Worm (Caenorhabditis elegans) whole organism, L4 larva: ENCODE measurements around the gene maph-1.3.

Experiments used
- F44E2.7 ChIP-seq: fragments of 200-800 bp; sonication (Bioruptor generic); IDR thresholded peaks from 2 replicates; pipeline ENCODE4 v2.1.2; 2022; ENCODE audit warnings: missing genetic modification characterization, missing compliant biosample characterization
- F49E8.2 ChIP-seq: sonication (generic microtip); optimal IDR thresholded peaks from 2 replicates; lab custom pipeline; 2016; ENCODE audit warnings: missing compliant biosample characterization, mild to moderate bottlenecking, missing genetic modification characterization, borderline replicate concordance
- R02D3.7 ChIP-seq: fragments of 150-350 bp; sonication (generic microtip); optimal IDR thresholded peaks from 3 replicates; lab custom pipeline; 2014; ENCODE audit warnings: missing biosample characterization, missing genetic modification characterization
- Y75B8A.6 ChIP-seq: fragments of 200-800 bp; sonication (Bioruptor generic); IDR thresholded peaks from 2 replicates; pipeline ENCODE4 v1.3.6; 2022; ENCODE audit warnings: missing genetic modification reagents, missing genetic modification characterization, missing compliant biosample characterization
- ZK546.5 ChIP-seq, 2 experiments: sonication (generic microtip); optimal IDR thresholded peaks; 2 replicates each; lab custom pipeline; 2017; ENCODE audit warnings: missing biosample characterization in 2 of 2, missing genetic modification characterization in 2 of 2
- aly-2 ChIP-seq: sonication (generic microtip); optimal IDR thresholded peaks from 2 replicates; lab custom pipeline; 2018; ENCODE audit warnings: missing biosample characterization, missing genetic modification characterization
- ama-1 ChIP-seq: fragments of 150-350 bp; optimal IDR thresholded peaks from 2 replicates; lab custom pipeline; 2014; ENCODE audit warnings: inconsistent platforms, mixed read lengths
- attf-4 ChIP-seq: sonication (generic microtip); optimal IDR thresholded peaks from 3 replicates; lab custom pipeline; 2017; ENCODE audit warnings: missing biosample characterization, missing genetic modification characterization
- ceh-20 ChIP-seq: fragments of 200-800 bp; sonication (Bioruptor generic); IDR thresholded peaks from 2 replicates; pipeline ENCODE4 v1.3.6; 2022; ENCODE audit warnings: missing genetic modification reagents, missing genetic modification characterization, missing compliant biosample characterization
- ceh-44 ChIP-seq: fragments of 200-800 bp; sonication (Bioruptor generic); IDR thresholded peaks from 2 replicates; pipeline ENCODE4 v1.3.6; 2022; ENCODE audit warnings: missing genetic modification reagents, missing genetic modification characterization, missing compliant biosample characterization
- ceh-62 ChIP-seq: sonication (generic microtip); optimal IDR thresholded peaks from 2 replicates; lab custom pipeline; 2017; ENCODE audit warnings: missing biosample characterization, missing genetic modification characterization
- ceh-82 ChIP-seq: sonication (generic microtip); optimal IDR thresholded peaks from 2 replicates; lab custom pipeline; 2017; ENCODE audit warnings: missing biosample characterization, missing genetic modification characterization
- ces-1 ChIP-seq: fragments of 150-350 bp; sonication (generic microtip); optimal IDR thresholded peaks from 4 replicates; lab custom pipeline; 2014; ENCODE audit warnings: missing biosample characterization, missing genetic modification reagents, missing genetic modification characterization
- ctbp-1 ChIP-seq: fragments of 200-800 bp; sonication (Bioruptor generic); IDR thresholded peaks from 2 replicates; pipeline ENCODE4 v1.3.6; 2022; ENCODE audit warnings: missing genetic modification reagents, missing genetic modification characterization, missing compliant biosample characterization
- daf-12 ChIP-seq: fragments of 150-350 bp; optimal IDR thresholded peaks from 2 replicates; lab custom pipeline; 2014; ENCODE audit warnings: missing biosample characterization, missing genetic modification reagents, missing genetic modification characterization
- daf-16 ChIP-seq, 3 experiments: sonication (generic microtip); optimal IDR thresholded peaks; 2 replicates each; lab custom pipeline; 2016 to 2017; ENCODE audit warnings: missing genetic modification characterization in 3 of 3, missing genetic modification reagents in 3 of 3, mild to moderate bottlenecking in 2 of 3, missing compliant biosample characterization in 2 of 3, missing biosample characterization in 1 of 3, moderate library complexity in 1 of 3
- dmd-9 ChIP-seq: fragments of 200-800 bp; sonication (Bioruptor generic); IDR thresholded peaks from 2 replicates; pipeline ENCODE4 v1.3.6; 2022; ENCODE audit warnings: missing genetic modification reagents, missing genetic modification characterization, missing compliant biosample characterization
- egl-27 ChIP-seq: sonication (generic microtip); optimal IDR thresholded peaks from 3 replicates; lab custom pipeline; 2017; ENCODE audit warnings: missing biosample characterization, missing genetic modification reagents, missing genetic modification characterization
- fkh-10 ChIP-seq: fragments of 150-350 bp; optimal IDR thresholded peaks from 2 replicates; lab custom pipeline; 2014; ENCODE audit warnings: missing biosample characterization, missing genetic modification reagents, missing genetic modification characterization
- gei-8 ChIP-seq: fragments of 200-800 bp; sonication (Bioruptor generic); optimal IDR thresholded peaks from 2 replicates; lab custom pipeline; 2018; ENCODE audit warnings: mild to moderate bottlenecking, missing genetic modification characterization, missing compliant biosample characterization
- hif-1 ChIP-seq, 2 experiments: sonication (generic microtip); optimal IDR thresholded peaks; 2 replicates each; lab custom pipeline; 2016 to 2017; ENCODE audit warnings: missing compliant biosample characterization in 2 of 2, missing genetic modification characterization in 2 of 2, missing genetic modification reagents in 2 of 2, missing genotype in 2 of 2, mild to moderate bottlenecking in 1 of 2
- hlh-11 ChIP-seq: fragments of 200-800 bp; sonication (Bioruptor generic); optimal IDR thresholded peaks from 2 replicates; lab custom pipeline; 2018; ENCODE audit warnings: mild to moderate bottlenecking, missing genetic modification characterization, missing compliant biosample characterization
- hlh-30 ChIP-seq: sonication (generic microtip); optimal IDR thresholded peaks from 2 replicates; lab custom pipeline; 2017; ENCODE audit warnings: antibody characterized with exemption, mild to moderate bottlenecking, missing genetic modification characterization, missing compliant biosample characterization; ENCODE audit not compliant: insufficient read depth
- hmg-1.1 ChIP-seq: fragments of 200-800 bp; sonication (Bioruptor generic); IDR thresholded peaks from 2 replicates; pipeline ENCODE4 v1.3.6; 2022; ENCODE audit warnings: missing genetic modification reagents, missing genetic modification characterization, missing compliant biosample characterization
- jun-1 ChIP-seq: fragments of 150-350 bp; optimal IDR thresholded peaks from 2 replicates; lab custom pipeline; 2014; ENCODE audit warnings: missing biosample characterization, missing genetic modification reagents, missing genetic modification characterization
- lin-13 ChIP-seq: fragments of 150-350 bp; optimal IDR thresholded peaks from 2 replicates; lab custom pipeline; 2014; ENCODE audit warnings: missing biosample characterization, missing genetic modification reagents, missing genetic modification characterization
- lin-15B ChIP-seq: fragments of 150-350 bp; sonication (generic microtip); optimal IDR thresholded peaks from 3 replicates; lab custom pipeline; 2014; ENCODE audit warnings: missing biosample characterization, missing genetic modification characterization
- lin-29 ChIP-seq: fragments of 200-800 bp; sonication (Bioruptor generic); IDR thresholded peaks from 2 replicates; pipeline ENCODE4 v1.3.6; 2022; ENCODE audit warnings: missing genetic modification reagents, missing genetic modification characterization, missing compliant biosample characterization
- lin-38 ChIP-seq: fragments of 200-800 bp; sonication (Bioruptor generic); IDR thresholded peaks from 2 replicates; pipeline ENCODE4 v1.3.6; 2022; ENCODE audit warnings: missing genetic modification reagents, missing genetic modification characterization, missing compliant biosample characterization
- lir-3 ChIP-seq: sonication (generic microtip); optimal IDR thresholded peaks from 2 replicates; lab custom pipeline; 2016; ENCODE audit warnings: mild to moderate bottlenecking, missing genetic modification characterization, missing compliant biosample characterization
- madf-9 ChIP-seq: fragments of 200-800 bp; sonication (Bioruptor generic); conservative IDR thresholded peaks from 2 replicates; pipeline ENCODE4 v1.3.6; 2022; ENCODE audit warnings: missing genetic modification reagents, missing genetic modification characterization, missing compliant biosample characterization
- mep-1 ChIP-seq: fragments of 150-350 bp; sonication (generic microtip); optimal IDR thresholded peaks from 3 replicates; lab custom pipeline; 2014; ENCODE audit warnings: missing biosample characterization, missing genetic modification characterization
- mes-2 ChIP-seq: sonication (generic microtip); optimal IDR thresholded peaks from 2 replicates; lab custom pipeline; 2016; ENCODE audit warnings: missing genotype, mild to moderate bottlenecking, missing genetic modification characterization, missing compliant biosample characterization; ENCODE audit not compliant: poor library complexity, severe bottlenecking
- mxl-2 ChIP-seq: fragments of 200-800 bp; sonication (Bioruptor generic); conservative IDR thresholded peaks from 2 replicates; pipeline ENCODE4 v1.3.6; 2022; ENCODE audit warnings: missing genetic modification reagents, missing genetic modification characterization, missing compliant biosample characterization
- mxl-3 ChIP-seq: fragments of 200-800 bp; sonication (Bioruptor generic); optimal IDR thresholded peaks from 2 replicates; lab custom pipeline; 2018; ENCODE audit warnings: mild to moderate bottlenecking, missing genetic modification characterization, missing compliant biosample characterization
- nhr-10 ChIP-seq: fragments of 150-350 bp; optimal IDR thresholded peaks from 2 replicates; lab custom pipeline; 2014; ENCODE audit warnings: missing biosample characterization, missing genetic modification characterization
- nhr-237 ChIP-seq: sonication (generic microtip); optimal IDR thresholded peaks from 2 replicates; lab custom pipeline; 2017; ENCODE audit warnings: missing biosample characterization, missing genetic modification characterization
- nhr-76 ChIP-seq: fragments of 150-350 bp; optimal IDR thresholded peaks from 2 replicates; lab custom pipeline; 2014; ENCODE audit warnings: missing biosample characterization, missing genetic modification characterization
- nhr-77 ChIP-seq: fragments of 150-350 bp; optimal IDR thresholded peaks from 2 replicates; lab custom pipeline; 2014; ENCODE audit warnings: missing biosample characterization, missing genetic modification characterization
- saeg-2 ChIP-seq: fragments of 200-800 bp; sonication (Bioruptor generic); IDR thresholded peaks from 2 replicates; pipeline ENCODE4 v1.3.6; 2022; ENCODE audit warnings: missing genetic modification reagents, missing genetic modification characterization, missing compliant biosample characterization
- sdz-12 ChIP-seq: fragments of 200-800 bp; sonication (Bioruptor generic); optimal IDR thresholded peaks from 2 replicates; lab custom pipeline; 2018; ENCODE audit warnings: mild to moderate bottlenecking, missing genetic modification characterization, missing compliant biosample characterization
- set-16 ChIP-seq: fragments of 200-800 bp; sonication (Bioruptor generic); IDR thresholded peaks from 2 replicates; pipeline ENCODE4 v1.3.6; 2022; ENCODE audit warnings: missing genetic modification reagents, missing genetic modification characterization, missing compliant biosample characterization
- snpc-4 ChIP-seq: fragments of 150-350 bp; optimal IDR thresholded peaks from 2 replicates; lab custom pipeline; 2014; ENCODE audit warnings: missing biosample characterization, missing genetic modification characterization
- spr-3 ChIP-seq: fragments of 200-800 bp; sonication (Bioruptor generic); optimal IDR thresholded peaks from 2 replicates; lab custom pipeline; 2018; ENCODE audit warnings: mild to moderate bottlenecking, missing genetic modification characterization, missing compliant biosample characterization
- tra-1 ChIP-seq: fragments of 200-800 bp; sonication (Bioruptor generic); IDR thresholded peaks from 2 replicates; pipeline ENCODE4 v1.3.6; 2022; ENCODE audit warnings: missing genetic modification reagents, missing genetic modification characterization, missing compliant biosample characterization
- zag-1 ChIP-seq: fragments of 150-350 bp; optimal IDR thresholded peaks from 2 replicates; lab custom pipeline; 2014; ENCODE audit warnings: missing biosample characterization, missing genetic modification characterization
- zfp-2 ChIP-seq: sonication (generic microtip); optimal IDR thresholded peaks from 2 replicates; lab custom pipeline; 2016; ENCODE audit warnings: mild to moderate bottlenecking, missing genetic modification characterization, missing compliant biosample characterization
- zfp-3 ChIP-seq: fragments of 200-800 bp; sonication (Bioruptor generic); conservative IDR thresholded peaks from 2 replicates; pipeline ENCODE4 v1.3.6; 2022; ENCODE audit warnings: missing genetic modification reagents, missing genetic modification characterization, missing compliant biosample characterization
- zip-11 ChIP-seq: fragments of 200-800 bp; sonication (Bioruptor generic); IDR thresholded peaks from 2 replicates; pipeline ENCODE4 v1.3.6; 2022; ENCODE audit warnings: missing genetic modification characterization, missing compliant biosample characterization
- ztf-11 ChIP-seq: fragments of 150-350 bp; optimal IDR thresholded peaks from 2 replicates; lab custom pipeline; 2014; ENCODE audit warnings: missing biosample characterization, missing genetic modification characterization
- ztf-7 ChIP-seq: fragments of 150-350 bp; optimal IDR thresholded peaks from 2 replicates; lab custom pipeline; 2014; ENCODE audit warnings: missing biosample characterization, missing genetic modification characterization

maph-1.3 gene

DNA sequence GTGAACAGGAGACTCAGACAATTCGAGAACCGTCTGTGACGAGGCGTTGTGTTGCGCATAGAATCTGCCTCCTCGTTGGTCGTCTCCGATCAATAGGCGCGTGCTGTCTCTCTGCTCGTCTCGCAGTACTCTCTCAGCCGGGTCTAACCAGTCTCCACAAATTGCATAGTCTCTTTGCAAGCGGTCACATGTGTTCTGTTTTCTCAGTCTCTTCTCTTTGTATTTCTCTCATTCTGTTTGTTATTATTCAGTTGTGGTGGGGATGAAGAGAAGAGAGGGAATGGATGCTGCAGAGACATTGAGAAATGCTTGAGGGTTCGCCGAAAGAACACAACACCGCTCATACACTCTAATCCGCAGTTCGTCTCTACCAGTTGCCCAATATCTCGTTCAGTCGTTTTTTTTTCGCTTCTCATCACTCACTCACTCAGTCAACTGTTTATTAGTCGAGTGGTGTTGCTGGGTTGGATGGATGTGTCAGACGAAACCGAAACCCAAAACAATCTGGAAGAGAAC is 43.3 kb upstream of the maph-1.3 start (continued):
- peak; percentile 61 to 91 for TF ChIP-seq hif-1 (tag; optimal IDR thresholded peaks at IDR 0.05; lab: Kevin White, UChicago)
- no peak for TF ChIP-seq lir-3
- no peak for TF ChIP-seq ceh-82 (tag; lab: Kevin White, UChicago)
- TF ChIP-seq F44E2.7 (GFP tag; lab: Robert Waterston, UW): no peak
- TF ChIP-seq ces-1: peak; percentile 50
- peak; percentile 87 for TF ChIP-seq set-16
- TF ChIP-seq madf-9 (GFP tag; lab: Robert Waterston, UW): peak; percentile 53; the same call in 1 of the 2 replicates
- peak; percentile 59 for TF ChIP-seq spr-3 (GFP tag; lab: Kevin White, UChicago)
- no peak for TF ChIP-seq aly-2 (tag; lab: Kevin White, UChicago)
- TF ChIP-seq ceh-20: peak; percentile 89
- TF ChIP-seq ctbp-1 (GFP tag; lab: Robert Waterston, UW): peak; percentile 96
- peak; percentile 97 for TF ChIP-seq mep-1 (tag; lab: Kevin White, UChicago)
- TF ChIP-seq hlh-30 (tag; lab: Kevin White, UChicago): peak; percentile 100
- TF ChIP-seq zfp-3 (GFP tag; lab: Robert Waterston, UW): peak; percentile 74; the same call in 1 of the 2 replicates
- TF ChIP-seq daf-16 (GFP tag; optimal IDR thresholded peaks at IDR 0.05; lab: Kevin White, UChicago): peak; percentile 2 to 97
- peak; percentile 98 for TF ChIP-seq daf-16 (tag; optimal IDR thresholded peaks at IDR 0.05; lab: Kevin White, UChicago)
- TF ChIP-seq mes-2 (tag; lab: Kevin White, UChicago): peak; percentile 70
- TF ChIP-seq zag-1 (tag; lab: Kevin White, UChicago): peak; percentile 86
- TF ChIP-seq Y75B8A.6: no peak
- no peak for TF ChIP-seq ceh-44 (GFP tag; lab: Robert Waterston, UW)
- TF ChIP-seq lin-29 (GFP tag; lab: Robert Waterston, UW): 0 out of 2 replicates have a peak, but pooled peaks have one; percentile 30
- TF ChIP-seq mxl-3 (GFP tag; lab: Kevin White, UChicago): peak; percentile 94
- no peak for TF ChIP-seq ceh-62
- peak; percentile 81 for TF ChIP-seq ztf-7
- no peak for TF ChIP-seq attf-4 (tag; lab: Kevin White, UChicago)
- no peak for TF ChIP-seq zip-11 (GFP tag; lab: Robert Waterston, UW)
- peak; percentile 99 for TF ChIP-seq hlh-11
- TF ChIP-seq lin-38 (GFP tag; lab: Robert Waterston, UW): peak; percentile 71
- peak; percentile 61 for TF ChIP-seq sdz-12 (GFP tag; lab: Kevin White, UChicago)
- no peak for TF ChIP-seq nhr-76
- TF ChIP-seq dmd-9: no peak
- peak; percentile 91 for TF ChIP-seq tra-1 (GFP tag; lab: Robert Waterston, UW)
- peak; percentile 37 for TF ChIP-seq egl-27 (tag; lab: Kevin White, UChicago)
- TF ChIP-seq nhr-77 (tag; lab: Kevin White, UChicago): peak; percentile 93
- no peak for TF ChIP-seq R02D3.7
- TF ChIP-seq fkh-10 (GFP tag; lab: Kevin White, UChicago): peak; percentile 97
- no peak for TF ChIP-seq daf-12 (tag; lab: Kevin White, UChicago)
- TF ChIP-seq ZK546.5 (tag; optimal IDR thresholded peaks at IDR 0.05; lab: Kevin White, UChicago): no peak
- TF ChIP-seq mxl-2: no peak
- peak; percentile 83 for TF ChIP-seq jun-1 (tag; lab: Kevin White, UChicago)
- peak; percentile 73 for TF ChIP-seq zfp-2 (tag; lab: Kevin White, UChicago)
- no peak for TF ChIP-seq snpc-4 (tag; lab: Kevin White, UChicago)
- TF ChIP-seq ama-1 (lab: Kevin White, UChicago): peak; percentile 74
- TF ChIP-seq lin-15B (tag; lab: Kevin White, UChicago): no peak
- no peak for TF ChIP-seq nhr-237 (tag; lab: Kevin White, UChicago)
- peak; percentile 19 for TF ChIP-seq gei-8 (GFP tag; lab: Kevin White, UChicago)
- TF ChIP-seq nhr-10: peak; percentile 96
- peak; percentile 82; the same call in 1 of the 2 replicates for TF ChIP-seq saeg-2
- peak; percentile 94 for TF ChIP-seq hmg-1.1 (GFP tag; lab: Robert Waterston, UW)
- no peak for TF ChIP-seq F49E8.2
- TF ChIP-seq lin-13 (GFP tag; lab: Kevin White, UChicago): peak; percentile 81
- TF ChIP-seq ztf-11: no peak
